Fruit fly (Drosophila melanogaster): Measurements from ENCODE around the gene CG6652.

Gene CG6652

dm6 chr3L:17002140-17002849, 20.4 kb downstream of the CG6652 start:
- TF ChIP-seq EcR (GFP tag; optimal IDR thresholded peaks at IDR 0.05) (peak; percentile 82), CG12605 (GFP tag; IDR thresholded peaks at IDR 0.05) (0 out of 2 replicates have a peak, but pooled peaks have one; percentile 8), Ets98B (GFP tag; IDR thresholded peaks at IDR 0.05) (no peak), fd96Ca (GFP tag; IDR thresholded peaks at IDR 0.05) (no peak), CG13204 (GFP tag; optimal IDR thresholded peaks at IDR 0.05) (peak; percentile 84), CG17806 (tag; optimal IDR thresholded peaks at IDR 0.05) (no peak), CG9948 (tag; optimal IDR thresholded peaks at IDR 0.05) (no peak), CG15710 (tag; optimal IDR thresholded peaks at IDR 0.05) (no peak), CG4496 (GFP tag; IDR thresholded peaks at IDR 0.05) (peak; percentile 32; the same call in 1 of the 3 replicates), Pif1A (GFP tag; optimal IDR thresholded peaks at IDR 0.05) (no peak), gl (tag; optimal IDR thresholded peaks at IDR 0.05) (no peak), CG10348 (GFP tag; IDR thresholded peaks at IDR 0.05) (no peak), CG14655 (GFP tag; optimal IDR thresholded peaks at IDR 0.05) (no peak), Snoo (tag; optimal IDR thresholded peaks at IDR 0.05) (no peak), D1 (tag; optimal IDR thresholded peaks at IDR 0.05) (no peak), Pif1B (GFP tag; optimal IDR thresholded peaks at IDR 0.05) (no peak), rn (GFP tag; IDR thresholded peaks at IDR 0.05) (no peak), CG32121 (GFP tag; IDR thresholded peaks at IDR 0.05) (no peak), CG8301 (tag; optimal IDR thresholded peaks at IDR 0.05) (no peak), CG34367 (tag; optimal IDR thresholded peaks at IDR 0.05) (no peak), CG8159 (tag; optimal IDR thresholded peaks at IDR 0.05) (no peak)

DNA sequence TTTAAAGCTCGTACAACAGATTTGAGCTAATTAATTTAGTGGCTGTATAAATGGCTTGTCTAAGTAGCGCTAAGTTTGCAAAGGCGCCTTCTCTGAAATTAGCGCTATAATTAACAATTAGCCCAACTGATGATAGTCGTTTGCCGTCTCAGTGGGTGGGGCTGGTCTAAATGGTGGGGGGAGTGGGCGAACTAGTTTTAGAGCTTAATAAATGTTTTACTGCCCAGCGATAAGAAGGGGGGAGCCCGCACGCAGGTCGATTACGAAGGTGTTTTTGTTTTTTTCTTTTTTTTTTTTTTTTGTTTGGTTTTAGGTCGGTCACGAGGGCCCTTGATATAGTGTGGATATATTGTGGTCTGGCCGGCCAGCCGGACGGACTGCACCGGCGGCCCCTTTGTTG, 21.6 kb downstream of the CG6652 start:
- TF ChIP-seq fd96Ca (GFP tag; IDR thresholded peaks at IDR 0.05), result 0 out of 3 replicates have a peak, but pooled peaks have one; percentile 14
- no peak for TF ChIP-seq Snoo (tag; optimal IDR thresholded peaks at IDR 0.05)
- peak; percentile 21 for TF ChIP-seq EcR (GFP tag; optimal IDR thresholded peaks at IDR 0.05)

- TF ChIP-seq gl (tag; optimal IDR thresholded peaks at IDR 0.05) (peak; percentile 19), CG4496 (GFP tag; IDR thresholded peaks at IDR 0.05) (0 out of 3 replicates have a peak, but pooled peaks have one; percentile 26), CG13204 (GFP tag; optimal IDR thresholded peaks at IDR 0.05) (no peak)
These were observed 22.4 kb downstream of the CG6652 start for dm6 chr3L:17000289-17000688.

dm6 chr3L:16994805-16995204, 27.9 kb downstream of the CG6652 start:
- TF ChIP-seq D1 (tag; optimal IDR thresholded peaks at IDR 0.05) (no peak), CG4496 (GFP tag; IDR thresholded peaks at IDR 0.05) (no peak)

DNA sequence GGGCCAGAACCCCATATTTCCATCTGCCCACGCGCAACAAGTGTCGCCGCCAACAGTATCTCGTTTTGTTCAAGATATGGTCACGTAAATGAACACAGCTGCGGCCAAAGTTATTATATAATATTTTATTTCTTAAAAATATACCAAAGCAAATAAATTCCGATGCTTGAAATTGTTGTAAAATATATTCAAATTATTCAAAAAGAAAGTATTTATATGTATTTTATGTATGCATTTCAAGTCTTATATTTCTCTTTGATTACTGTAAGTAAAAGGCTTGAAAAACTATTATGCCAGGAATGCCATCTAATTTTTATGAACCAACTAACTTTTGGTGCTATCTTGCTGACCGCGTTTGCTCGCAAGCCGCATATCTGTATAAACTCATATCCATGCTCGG, 33.5 kb downstream of the CG6652 start:
- TF ChIP-seq gl (tag; optimal IDR thresholded peaks at IDR 0.05) (peak; percentile 39), rn (GFP tag; IDR thresholded peaks at IDR 0.05) (no peak), D1 (tag; optimal IDR thresholded peaks at IDR 0.05) (no peak), Pif1B (GFP tag; optimal IDR thresholded peaks at IDR 0.05) (no peak), Pif1A (GFP tag; optimal IDR thresholded peaks at IDR 0.05) (no peak), Ets98B (GFP tag; IDR thresholded peaks at IDR 0.05) (peak; percentile 64), CG8159 (tag; optimal IDR thresholded peaks at IDR 0.05) (peak; percentile 89), CG4496 (GFP tag; IDR thresholded peaks at IDR 0.05) (peak; percentile 74; the same call in 1 of the 3 replicates), CG10348 (GFP tag; IDR thresholded peaks at IDR 0.05) (no peak), CG8301 (tag; optimal IDR thresholded peaks at IDR 0.05) (peak; percentile 81), CG34367 (tag; optimal IDR thresholded peaks at IDR 0.05) (peak; percentile 72), CG13204 (GFP tag; optimal IDR thresholded peaks at IDR 0.05) (peak; percentile 78), CG32121 (GFP tag; IDR thresholded peaks at IDR 0.05) (peak; percentile 59), CG14655 (GFP tag; optimal IDR thresholded peaks at IDR 0.05) (no peak), CG12605 (GFP tag; IDR thresholded peaks at IDR 0.05) (peak; percentile 64), CG9948 (tag; optimal IDR thresholded peaks at IDR 0.05) (peak; percentile 78), Snoo (tag; optimal IDR thresholded peaks at IDR 0.05) (peak; percentile 80), fd96Ca (GFP tag; IDR thresholded peaks at IDR 0.05) (no peak), CG15710 (tag; optimal IDR thresholded peaks at IDR 0.05) (peak; percentile 89), CG17806 (tag; optimal IDR thresholded peaks at IDR 0.05) (peak; percentile 80), EcR (GFP tag; optimal IDR thresholded peaks at IDR 0.05) (peak; percentile 29)

- TF ChIP-seq EcR (GFP tag; optimal IDR thresholded peaks at IDR 0.05) (peak; percentile 95), gl (tag; optimal IDR thresholded peaks at IDR 0.05) (no peak)
These were observed 34.1 kb downstream of the CG6652 start for dm6 chr3L:16988526-16988925.

dm6 chr3L:16987347-16987746, 35.3 kb downstream of the CG6652 start:
- TF ChIP-seq Pif1A (GFP tag; optimal IDR thresholded peaks at IDR 0.05), result no peak
- peak; percentile 31 for TF ChIP-seq CG14655 (GFP tag; optimal IDR thresholded peaks at IDR 0.05)
- peak; percentile 11 for TF ChIP-seq CG15710 (tag; optimal IDR thresholded peaks at IDR 0.05)
- 0 out of 2 replicates have a peak, but pooled peaks have one; percentile 35 for TF ChIP-seq Ets98B (GFP tag; IDR thresholded peaks at IDR 0.05)
- TF ChIP-seq CG8301 (tag; optimal IDR thresholded peaks at IDR 0.05), result peak; percentile 27
- peak; percentile 31 for TF ChIP-seq CG8159 (tag; optimal IDR thresholded peaks at IDR 0.05)
- no peak for TF ChIP-seq EcR (GFP tag; optimal IDR thresholded peaks at IDR 0.05)
